Worm (Caenorhabditis elegans) whole organism, young adult: ENCODE data around the gene crb-1.

Source experiments
- F33H1.4 ChIP-seq: fragments of 200-800 bp; sonication (Bioruptor generic); IDR thresholded peaks from 2 replicates; pipeline ENCODE4 v1.3.6; 2022; ENCODE audit warnings: missing genetic modification reagents, missing genetic modification characterization, missing compliant biosample characterization
- T07F8.4 ChIP-seq: sonication (generic microtip); optimal IDR thresholded peaks from 2 replicates; lab custom pipeline; 2016; ENCODE audit warnings: mild to moderate bottlenecking, missing genetic modification characterization, moderate library complexity, missing compliant biosample characterization
- aptf-3 ChIP-seq: fragments of 200-800 bp; sonication (Bioruptor generic); IDR thresholded peaks from 2 replicates; pipeline ENCODE4 v1.3.6; 2022; ENCODE audit warnings: missing genetic modification characterization, missing compliant biosample characterization
- gei-17 ChIP-seq: fragments of 200-800 bp; sonication (Bioruptor generic); optimal IDR thresholded peaks from 2 replicates; lab custom pipeline; 2018; ENCODE audit warnings: mild to moderate bottlenecking, missing genetic modification characterization, missing compliant biosample characterization
- hrde-1 ChIP-seq: sonication (generic microtip); optimal IDR thresholded peaks from 2 replicates; lab custom pipeline; 2016; ENCODE audit warnings: missing genetic modification characterization, mild to moderate bottlenecking, missing compliant biosample characterization, moderate library complexity, missing genotype, missing genetic modification reagents, borderline replicate concordance
- hsf-1 ChIP-seq: fragments of 200-800 bp; sonication (Bioruptor generic); IDR thresholded peaks from 2 replicates; pipeline ENCODE4 v1.3.6; 2022; ENCODE audit warnings: missing genetic modification reagents, missing genetic modification characterization, missing compliant biosample characterization
- lsl-1 ChIP-seq: fragments of 200-800 bp; sonication (Bioruptor generic); optimal IDR thresholded peaks from 2 replicates; lab custom pipeline; 2018; ENCODE audit warnings: mild to moderate bottlenecking, missing genetic modification characterization, moderate library complexity, missing compliant biosample characterization
- mcd-1 ChIP-seq: fragments of 200-800 bp; sonication (Bioruptor generic); IDR thresholded peaks from 2 replicates; pipeline ENCODE4 v1.3.6; 2022; ENCODE audit warnings: missing genetic modification reagents, missing genetic modification characterization, missing compliant biosample characterization
- nfya-1 ChIP-seq: sonication (generic microtip); optimal IDR thresholded peaks from 2 replicates; lab custom pipeline; 2017; ENCODE audit warnings: antibody characterized with exemption, missing compliant biosample characterization, missing genetic modification characterization, borderline replicate concordance; ENCODE audit not compliant: insufficient read depth
- pha-4 ChIP-seq: fragments of 150-350 bp; sonication (generic microtip); optimal IDR thresholded peaks from 2 replicates; lab custom pipeline; 2014; ENCODE audit warnings: missing biosample characterization, missing genetic modification reagents, missing genetic modification characterization
- snpc-1.1 ChIP-seq: sonication (generic microtip); optimal IDR thresholded peaks from 2 replicates; lab custom pipeline; 2017; ENCODE audit warnings: missing genetic modification characterization, mild to moderate bottlenecking, missing compliant biosample characterization, antibody characterized with exemption, moderate library complexity, missing genotype, missing genetic modification reagents; ENCODE audit not compliant: insufficient read depth
- ztf-18 ChIP-seq: sonication (generic microtip); optimal IDR thresholded peaks from 2 replicates; lab custom pipeline; 2016; ENCODE audit warnings: missing genotype, mild to moderate bottlenecking, missing genetic modification characterization, missing compliant biosample characterization

- no peak for TF ChIP-seq hrde-1
- TF ChIP-seq ztf-18 (tag; lab: Kevin White, UChicago), result no peak
- no peak for TF ChIP-seq lsl-1 (GFP tag; lab: Kevin White, UChicago)
- no peak for TF ChIP-seq T07F8.4 (tag; lab: Kevin White, UChicago)
- no peak for TF ChIP-seq F33H1.4 (GFP tag; lab: Robert Waterston, UW)
- no peak for TF ChIP-seq gei-17 (GFP tag; lab: Kevin White, UChicago)
- TF ChIP-seq aptf-3 (GFP tag; lab: Robert Waterston, UW), result no peak
- TF ChIP-seq pha-4 (tag; lab: Kevin White, UChicago), result no peak
- no peak for TF ChIP-seq nfya-1 (tag; lab: Kevin White, UChicago)
- no peak for TF ChIP-seq mcd-1 (GFP tag; lab: Robert Waterston, UW)
- no peak for TF ChIP-seq snpc-1.1 (tag; lab: Kevin White, UChicago)
- TF ChIP-seq hsf-1, result no peak
These were observed 50.3 kb downstream of the crb-1 start for ce11 chrX:17363491-17363890.
